Fruit fly (Drosophila melanogaster): ENCODE data around the gene CG42638.

DNA sequence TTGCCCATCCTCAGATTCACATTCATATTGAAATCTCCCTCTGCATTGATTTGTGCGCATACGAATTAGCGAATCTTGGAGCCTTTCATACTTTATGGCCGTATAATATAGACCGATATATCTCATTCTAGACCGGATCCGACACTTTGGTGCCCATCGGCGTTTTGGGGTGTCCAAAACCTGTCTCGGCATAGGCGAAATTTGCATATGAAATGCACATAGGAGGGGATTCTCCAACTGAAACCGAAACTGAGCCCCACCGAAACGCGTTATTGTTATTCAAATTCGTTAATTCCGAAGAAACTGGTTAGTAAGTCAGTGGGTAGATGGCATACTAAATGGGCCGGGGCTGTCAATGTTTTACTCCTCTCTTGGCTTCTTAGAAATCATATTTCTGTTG is 49.1 kb downstream of the CG42638 start:
- TF ChIP-seq Myc (optimal IDR thresholded peaks at IDR 0.05) (no peak), Hr78 (GFP tag; optimal IDR thresholded peaks at IDR 0.05) (no peak), usp (GFP tag; optimal IDR thresholded peaks at IDR 0.05) (no peak), psq (GFP tag; optimal IDR thresholded peaks at IDR 0.05) (no peak)

All from whole organism, wandering third instar larva.